Worm (Caenorhabditis elegans): Measurements from ENCODE around the gene T01G1.4.

T01G1.4 gene

DNA sequence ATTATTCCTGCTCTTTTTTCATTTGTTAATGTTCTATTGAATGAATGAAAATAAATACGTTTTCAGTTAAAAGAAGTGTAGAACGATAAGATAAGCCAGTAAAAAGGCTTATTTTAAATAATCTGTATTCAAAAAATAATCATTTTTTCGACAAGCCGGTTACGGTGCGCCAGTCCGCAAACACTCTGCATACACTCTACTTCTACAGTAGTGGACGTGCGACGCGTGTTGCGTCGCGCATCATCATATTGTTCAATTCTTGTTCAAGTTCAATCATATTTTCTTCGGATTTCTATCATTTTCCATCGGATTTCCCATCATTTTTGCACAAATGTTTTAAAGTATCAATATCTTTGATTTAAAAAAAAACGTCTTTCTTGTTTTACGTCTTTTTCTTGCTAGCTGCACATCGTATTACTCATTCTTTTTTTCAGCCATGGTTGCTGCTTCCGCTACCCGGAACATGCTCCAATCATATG lies 41.4 kb downstream of the T01G1.4 start, which contains the start of gene B0035.18:
Gene B0035.18, plus strand, starts transcription at position 429 of the 479 bp plus-strand sequence.
- TF ChIP-seq ahr-1 (tag; optimal IDR thresholded peaks at IDR 0.05) (no peak), unc-86 (tag; optimal IDR thresholded peaks at IDR 0.05) (no peak), ceh-9 (tag; optimal IDR thresholded peaks at IDR 0.05) (no peak), hlh-15 (tag; optimal IDR thresholded peaks at IDR 0.05) (no peak), ref-2 (tag; optimal IDR thresholded peaks at IDR 0.05) (no peak), pat-9 (tag; optimal IDR thresholded peaks at IDR 0.05) (no peak), pros-1 (tag; optimal IDR thresholded peaks at IDR 0.05) (no peak), ets-4 (tag; optimal IDR thresholded peaks at IDR 0.05) (no peak), lim-6 (tag; optimal IDR thresholded peaks at IDR 0.05) (no peak), ceh-45 (GFP tag; IDR thresholded peaks at IDR 0.05) (no peak), zip-5 (tag; optimal IDR thresholded peaks at IDR 0.05) (no peak), madf-2 (tag; optimal IDR thresholded peaks at IDR 0.05) (no peak), Y22D7AL.16 (tag; optimal IDR thresholded peaks at IDR 0.05) (no peak), pax-1 (tag; optimal IDR thresholded peaks at IDR 0.05) (no peak), dve-1 (tag; optimal IDR thresholded peaks at IDR 0.05) (no peak)

- TF ChIP-seq ets-4 (tag; optimal IDR thresholded peaks at IDR 0.05) (no peak), ceh-19 (GFP tag; optimal IDR thresholded peaks at IDR 0.05) (no peak), dve-1 (tag; optimal IDR thresholded peaks at IDR 0.05) (no peak)
Measured at ce11 chrIV:11317119-11317518, 44.2 kb downstream of the T01G1.4 start, which contains the start of gene gspd-1. Gene gspd-1, plus strand, starts transcription at chrIV:11317419.

DNA sequence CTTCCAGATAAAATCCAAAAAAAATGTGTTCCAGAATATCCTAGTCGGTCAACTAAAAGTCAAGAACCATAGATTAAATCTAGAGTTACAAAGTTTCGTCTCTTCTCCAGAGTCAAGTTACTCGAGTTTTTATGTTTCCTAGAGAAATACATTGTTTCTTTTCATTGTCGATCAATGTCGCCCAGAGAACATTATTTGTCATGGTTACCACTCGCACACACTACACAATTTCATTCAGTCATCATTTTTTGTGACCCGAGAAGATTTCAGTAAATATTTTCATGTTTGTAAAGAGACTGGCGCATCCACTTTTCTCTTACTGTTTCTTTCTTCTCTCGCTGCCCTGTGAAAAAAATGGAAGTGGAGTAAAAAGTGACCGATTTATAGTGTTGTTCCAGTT lies 44.7 kb downstream of the T01G1.4 start:
- TF ChIP-seq rnt-1 (tag; optimal IDR thresholded peaks at IDR 0.05) (no peak), ceh-45 (GFP tag; IDR thresholded peaks at IDR 0.05) (no peak), ama-1 (optimal IDR thresholded peaks at IDR 0.05) (no peak), pag-3 (tag; optimal IDR thresholded peaks at IDR 0.05; ENCODE audit: borderline replicate concordance) (no peak), hlh-30 (tag; optimal IDR thresholded peaks at IDR 0.05; ENCODE audit: insufficient read depth) (no peak), unc-3 (GFP tag; conservative IDR thresholded peaks at IDR 0.05) (no peak), unc-3 (tag; optimal IDR thresholded peaks at IDR 0.05) (no peak), ets-4 (tag; optimal IDR thresholded peaks at IDR 0.05) (no peak), ceh-31 (tag; optimal IDR thresholded peaks at IDR 0.05) (no peak), hlh-13 (GFP tag; optimal IDR thresholded peaks at IDR 0.05) (no peak), Y22D7AL.16 (tag; optimal IDR thresholded peaks at IDR 0.05) (no peak)

ce11 chrIV:11316106-11316505 lies 45.2 kb downstream of the T01G1.4 start:
- no peak for TF ChIP-seq pha-4 (tag; optimal IDR thresholded peaks at IDR 0.05)
- TF ChIP-seq odd-2 (tag; optimal IDR thresholded peaks at IDR 0.05), result no peak
- TF ChIP-seq elt-2 (tag; optimal IDR thresholded peaks at IDR 0.05), result no peak
- TF ChIP-seq dmd-4 (tag; optimal IDR thresholded peaks at IDR 0.05; ENCODE audit: borderline replicate concordance), result no peak
- TF ChIP-seq C38D4.7 (GFP tag; optimal IDR thresholded peaks at IDR 0.05), result no peak
- TF ChIP-seq ceh-48 (tag; optimal IDR thresholded peaks at IDR 0.05), result no peak
- no peak for TF ChIP-seq fkh-6 (tag; optimal IDR thresholded peaks at IDR 0.05)
- no peak for TF ChIP-seq lim-6 (tag; optimal IDR thresholded peaks at IDR 0.05)
- no peak for TF ChIP-seq ceh-9 (tag; optimal IDR thresholded peaks at IDR 0.05)
- no peak for TF ChIP-seq sdc-2 (tag; optimal IDR thresholded peaks at IDR 0.05)

DNA sequence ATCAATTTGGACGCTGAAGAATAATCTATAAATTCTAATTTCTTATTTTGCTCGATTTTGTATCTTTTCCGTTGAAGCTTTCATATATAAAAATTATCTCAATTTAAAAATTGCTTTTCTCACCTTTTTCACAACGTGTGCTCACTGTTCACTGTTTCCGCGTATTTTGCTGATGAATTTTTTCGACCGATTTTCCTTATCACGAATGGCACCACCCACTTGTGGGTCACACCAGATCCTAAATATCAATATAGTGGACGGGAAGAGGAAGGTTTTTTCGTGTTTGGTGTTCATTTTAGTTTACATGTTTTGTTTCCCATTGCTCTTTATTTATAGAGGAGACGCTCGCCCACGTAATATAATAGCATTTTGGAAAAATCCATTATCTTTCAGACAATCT lies 45.6 kb downstream of the T01G1.4 start:
- TF ChIP-seq tbx-2 (tag; optimal IDR thresholded peaks at IDR 0.05), result no peak
- TF ChIP-seq sox-2 (GFP tag; IDR thresholded peaks at IDR 0.05), result no peak
- TF ChIP-seq odd-2 (tag; optimal IDR thresholded peaks at IDR 0.05), result no peak
- TF ChIP-seq hlh-8 (tag; optimal IDR thresholded peaks at IDR 0.05), result no peak
- TF ChIP-seq C38D4.7 (GFP tag; optimal IDR thresholded peaks at IDR 0.05), result no peak
- no peak for TF ChIP-seq hlh-13 (GFP tag; optimal IDR thresholded peaks at IDR 0.05)
- no peak for TF ChIP-seq nhr-232 (tag; optimal IDR thresholded peaks at IDR 0.05)
- no peak for TF ChIP-seq pros-1 (tag; optimal IDR thresholded peaks at IDR 0.05)
- no peak for TF ChIP-seq lin-11 (tag; optimal IDR thresholded peaks at IDR 0.05)
- no peak for TF ChIP-seq mec-3 (tag; optimal IDR thresholded peaks at IDR 0.05; ENCODE audit: borderline replicate concordance)
- no peak for TF ChIP-seq pqm-1 (tag; optimal IDR thresholded peaks at IDR 0.05)
- no peak for TF ChIP-seq fkh-10 (GFP tag; optimal IDR thresholded peaks at IDR 0.05)
- TF ChIP-seq ttx-3 (tag; optimal IDR thresholded peaks at IDR 0.05), result no peak
